Worm (Caenorhabditis elegans) whole organism, L4 larva: ENCODE results near the gene T28H10.1.

Experiments
- D1046.2 ChIP-seq: fragments of 200-800 bp; sonication (Bioruptor generic); IDR thresholded peaks from 2 replicates; pipeline ENCODE4 v1.3.6; 2022; ENCODE audit warnings: missing genetic modification characterization, missing compliant biosample characterization
- F49E8.2 ChIP-seq: sonication (generic microtip); optimal IDR thresholded peaks from 2 replicates; lab custom pipeline; 2016; ENCODE audit warnings: missing compliant biosample characterization, mild to moderate bottlenecking, missing genetic modification characterization, borderline replicate concordance
- T20F7.1 ChIP-seq: fragments of 200-800 bp; sonication (Bioruptor generic); optimal IDR thresholded peaks from 2 replicates; lab custom pipeline; 2018; ENCODE audit warnings: mild to moderate bottlenecking, missing genetic modification characterization, missing compliant biosample characterization
- T26A8.4 ChIP-seq: fragments of 200-800 bp; sonication (Bioruptor generic); IDR thresholded peaks from 2 replicates; pipeline ENCODE4 v1.3.6; 2022; ENCODE audit warnings: missing genetic modification characterization, missing compliant biosample characterization
- aha-1 ChIP-seq: fragments of 150-350 bp; peaks from one replicate; lab custom pipeline; 2014; ENCODE audit warnings: missing biosample characterization, missing genetic modification characterization
- ama-1 ChIP-seq: fragments of 150-350 bp; optimal IDR thresholded peaks from 2 replicates; lab custom pipeline; 2014; ENCODE audit warnings: inconsistent platforms, mixed read lengths
- attf-4 ChIP-seq: sonication (generic microtip); optimal IDR thresholded peaks from 3 replicates; lab custom pipeline; 2017; ENCODE audit warnings: missing biosample characterization, missing genetic modification characterization
- ceh-62 ChIP-seq: sonication (generic microtip); optimal IDR thresholded peaks from 2 replicates; lab custom pipeline; 2017; ENCODE audit warnings: missing biosample characterization, missing genetic modification characterization
- cey-2 ChIP-seq: sonication (generic microtip); optimal IDR thresholded peaks from 3 replicates; lab custom pipeline; 2017; ENCODE audit warnings: missing genetic modification characterization, mild to moderate bottlenecking, missing compliant biosample characterization, antibody characterized with exemption, borderline replicate concordance; ENCODE audit not compliant: insufficient read depth
- daf-16 ChIP-seq, 3 experiments: sonication (generic microtip); optimal IDR thresholded peaks; 2 replicates each; lab custom pipeline; 2016 to 2017; ENCODE audit warnings: missing genetic modification characterization in 3 of 3, missing genetic modification reagents in 3 of 3, mild to moderate bottlenecking in 2 of 3, missing compliant biosample characterization in 2 of 3, missing biosample characterization in 1 of 3, moderate library complexity in 1 of 3
- daf-8 ChIP-seq: fragments of 200-800 bp; sonication (Bioruptor generic); IDR thresholded peaks from 2 replicates; pipeline ENCODE4 v1.3.6; 2022; ENCODE audit warnings: missing genetic modification characterization, missing compliant biosample characterization
- dmd-6 ChIP-seq: fragments of 200-800 bp; sonication (Bioruptor generic); IDR thresholded peaks from 2 replicates; pipeline ENCODE4 v1.3.6; 2022; ENCODE audit warnings: missing genetic modification reagents, missing genetic modification characterization, missing compliant biosample characterization
- dve-1 ChIP-seq: sonication (generic microtip); optimal IDR thresholded peaks from 2 replicates; lab custom pipeline; 2017; ENCODE audit warnings: antibody characterized with exemption, mild to moderate bottlenecking, missing genetic modification characterization, missing compliant biosample characterization; ENCODE audit not compliant: insufficient read depth
- egl-27 ChIP-seq: sonication (generic microtip); optimal IDR thresholded peaks from 3 replicates; lab custom pipeline; 2017; ENCODE audit warnings: missing biosample characterization, missing genetic modification reagents, missing genetic modification characterization
- hif-1 ChIP-seq, 2 experiments: sonication (generic microtip); optimal IDR thresholded peaks; 2 replicates each; lab custom pipeline; 2016 to 2017; ENCODE audit warnings: missing compliant biosample characterization in 2 of 2, missing genetic modification characterization in 2 of 2, missing genetic modification reagents in 2 of 2, missing genotype in 2 of 2, mild to moderate bottlenecking in 1 of 2
- hlh-11 ChIP-seq: fragments of 200-800 bp; sonication (Bioruptor generic); optimal IDR thresholded peaks from 2 replicates; lab custom pipeline; 2018; ENCODE audit warnings: mild to moderate bottlenecking, missing genetic modification characterization, missing compliant biosample characterization
- hlh-30 ChIP-seq: sonication (generic microtip); optimal IDR thresholded peaks from 2 replicates; lab custom pipeline; 2017; ENCODE audit warnings: antibody characterized with exemption, mild to moderate bottlenecking, missing genetic modification characterization, missing compliant biosample characterization; ENCODE audit not compliant: insufficient read depth
- hmg-1.1 ChIP-seq: fragments of 200-800 bp; sonication (Bioruptor generic); IDR thresholded peaks from 2 replicates; pipeline ENCODE4 v1.3.6; 2022; ENCODE audit warnings: missing genetic modification reagents, missing genetic modification characterization, missing compliant biosample characterization
- lin-15B ChIP-seq: fragments of 150-350 bp; sonication (generic microtip); optimal IDR thresholded peaks from 3 replicates; lab custom pipeline; 2014; ENCODE audit warnings: missing biosample characterization, missing genetic modification characterization
- lin-38 ChIP-seq: fragments of 200-800 bp; sonication (Bioruptor generic); IDR thresholded peaks from 2 replicates; pipeline ENCODE4 v1.3.6; 2022; ENCODE audit warnings: missing genetic modification reagents, missing genetic modification characterization, missing compliant biosample characterization
- lsy-2 ChIP-seq, 2 experiments: fragments of 150-350 bp in 1 of 2; sonication (generic microtip) in 1 of 2; optimal IDR thresholded peaks; 2 replicates each; lab custom pipeline; 2014 to 2017; ENCODE audit warnings: missing biosample characterization in 2 of 2, missing genetic modification characterization in 2 of 2
- madf-9 ChIP-seq: fragments of 200-800 bp; sonication (Bioruptor generic); conservative IDR thresholded peaks from 2 replicates; pipeline ENCODE4 v1.3.6; 2022; ENCODE audit warnings: missing genetic modification reagents, missing genetic modification characterization, missing compliant biosample characterization
- mdl-1 ChIP-seq, 2 experiments: fragments of 150-350 bp in 1 of 2; sonication (generic microtip) in 1 of 2; optimal IDR thresholded peaks; 2 replicates each; lab custom pipeline; 2014 to 2017; ENCODE audit warnings: missing biosample characterization in 2 of 2, missing genetic modification characterization in 2 of 2
- mep-1 ChIP-seq: fragments of 150-350 bp; sonication (generic microtip); optimal IDR thresholded peaks from 3 replicates; lab custom pipeline; 2014; ENCODE audit warnings: missing biosample characterization, missing genetic modification characterization
- mes-2 ChIP-seq: sonication (generic microtip); optimal IDR thresholded peaks from 2 replicates; lab custom pipeline; 2016; ENCODE audit warnings: missing genotype, mild to moderate bottlenecking, missing genetic modification characterization, missing compliant biosample characterization; ENCODE audit not compliant: poor library complexity, severe bottlenecking
- mxl-3 ChIP-seq: fragments of 200-800 bp; sonication (Bioruptor generic); optimal IDR thresholded peaks from 2 replicates; lab custom pipeline; 2018; ENCODE audit warnings: mild to moderate bottlenecking, missing genetic modification characterization, missing compliant biosample characterization
- nhr-10 ChIP-seq: fragments of 150-350 bp; optimal IDR thresholded peaks from 2 replicates; lab custom pipeline; 2014; ENCODE audit warnings: missing biosample characterization, missing genetic modification characterization
- nhr-111 ChIP-seq: fragments of 200-800 bp; sonication (Bioruptor generic); optimal IDR thresholded peaks from 2 replicates; lab custom pipeline; 2018; ENCODE audit warnings: mild to moderate bottlenecking, missing genetic modification characterization, missing compliant biosample characterization
- nhr-25 ChIP-seq: sonication (generic microtip); optimal IDR thresholded peaks from 2 replicates; lab custom pipeline; 2017; ENCODE audit warnings: missing genetic modification characterization, mild to moderate bottlenecking, missing compliant biosample characterization, antibody characterized with exemption, moderate library complexity, borderline replicate concordance; ENCODE audit not compliant: insufficient read depth
- nhr-28 ChIP-seq: fragments of 150-350 bp; optimal IDR thresholded peaks from 2 replicates; lab custom pipeline; 2014; ENCODE audit warnings: missing biosample characterization, missing genetic modification characterization
- nhr-6 ChIP-seq: fragments of 150-350 bp; optimal IDR thresholded peaks from 2 replicates; lab custom pipeline; 2014; ENCODE audit warnings: missing biosample characterization, missing genetic modification characterization
- nhr-77 ChIP-seq: fragments of 150-350 bp; optimal IDR thresholded peaks from 2 replicates; lab custom pipeline; 2014; ENCODE audit warnings: missing biosample characterization, missing genetic modification characterization
- php-3 ChIP-seq: fragments of 200-800 bp; sonication (Bioruptor generic); IDR thresholded peaks from 2 replicates; pipeline ENCODE4 v1.3.6; 2022; ENCODE audit warnings: missing genetic modification reagents, missing genetic modification characterization, missing compliant biosample characterization
- pqm-1 ChIP-seq: sonication (generic microtip); optimal IDR thresholded peaks from 2 replicates; lab custom pipeline; 2017; ENCODE audit warnings: missing biosample characterization, missing genetic modification characterization
- tra-1 ChIP-seq: fragments of 200-800 bp; sonication (Bioruptor generic); IDR thresholded peaks from 2 replicates; pipeline ENCODE4 v1.3.6; 2022; ENCODE audit warnings: missing genetic modification reagents, missing genetic modification characterization, missing compliant biosample characterization
- zag-1 ChIP-seq: fragments of 150-350 bp; optimal IDR thresholded peaks from 2 replicates; lab custom pipeline; 2014; ENCODE audit warnings: missing biosample characterization, missing genetic modification characterization
- zfp-2 ChIP-seq: sonication (generic microtip); optimal IDR thresholded peaks from 2 replicates; lab custom pipeline; 2016; ENCODE audit warnings: mild to moderate bottlenecking, missing genetic modification characterization, missing compliant biosample characterization
- ztf-11 ChIP-seq: fragments of 150-350 bp; optimal IDR thresholded peaks from 2 replicates; lab custom pipeline; 2014; ENCODE audit warnings: missing biosample characterization, missing genetic modification characterization

The T28H10.1 gene

DNA sequence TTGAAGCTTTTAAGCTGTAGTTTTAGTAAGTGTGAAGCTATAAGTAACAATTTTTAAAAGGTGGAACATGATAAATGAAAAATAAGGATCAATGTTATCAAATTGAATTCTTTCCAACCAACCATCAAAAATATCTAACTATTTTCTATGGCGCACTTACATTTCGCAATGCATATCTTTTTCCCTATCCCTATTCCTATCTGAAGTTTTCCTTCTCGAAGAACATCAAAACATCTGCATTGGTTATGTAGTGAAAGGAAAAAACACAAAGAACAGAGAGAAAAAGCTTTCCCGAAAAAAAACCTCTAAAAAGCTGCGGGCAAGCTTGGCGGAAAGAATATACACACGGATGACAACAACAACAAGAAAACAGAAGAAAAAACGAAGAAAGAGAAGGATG is 43.0 kb upstream of the T28H10.1 start:
- no peak for TF ChIP-seq daf-8 (GFP tag; lab: Robert Waterston, UW)
- no peak for TF ChIP-seq madf-9
- no peak for TF ChIP-seq egl-27 (tag; lab: Kevin White, UChicago)
- TF ChIP-seq dmd-6 (GFP tag; lab: Robert Waterston, UW), result no peak
- TF ChIP-seq zfp-2 (tag; lab: Kevin White, UChicago), result no peak
- no peak for TF ChIP-seq T20F7.1 (GFP tag; lab: Kevin White, UChicago)
- TF ChIP-seq php-3 (GFP tag; lab: Robert Waterston, UW), result no peak
- TF ChIP-seq hlh-11 (tag; lab: Kevin White, UChicago), result peak; percentile 1
- TF ChIP-seq daf-16 (GFP tag; optimal IDR thresholded peaks at IDR 0.05; lab: Kevin White, UChicago), result peak in 1 of 2 experiments; percentile 59
- no peak for TF ChIP-seq daf-16 (tag; optimal IDR thresholded peaks at IDR 0.05; lab: Kevin White, UChicago)
- TF ChIP-seq nhr-111 (GFP tag; lab: Kevin White, UChicago), result no peak
- TF ChIP-seq cey-2 (tag; lab: Kevin White, UChicago), result no peak
- TF ChIP-seq F49E8.2 (tag; lab: Kevin White, UChicago), result no peak
- TF ChIP-seq dve-1 (tag; lab: Kevin White, UChicago), result peak; percentile 16
- TF ChIP-seq pqm-1 (tag; lab: Kevin White, UChicago), result no peak
- TF ChIP-seq mxl-3 (GFP tag; lab: Kevin White, UChicago), result no peak
- peak; percentile 68 for TF ChIP-seq aha-1 (tag; lab: Kevin White, UChicago)
- peak; percentile 25 for TF ChIP-seq mep-1
- TF ChIP-seq nhr-28 (tag; lab: Kevin White, UChicago), result no peak
- peak in 1 of 2 experiments; percentile 32 for TF ChIP-seq mdl-1 (tag; optimal IDR thresholded peaks at IDR 0.05; lab: Kevin White, UChicago)
- no peak for TF ChIP-seq hif-1 (tag; optimal IDR thresholded peaks at IDR 0.05; lab: Kevin White, UChicago)
- no peak for TF ChIP-seq nhr-10 (tag; lab: Kevin White, UChicago)
- peak in 1 of 2 experiments; percentile 36 for TF ChIP-seq lsy-2 (tag; optimal IDR thresholded peaks at IDR 0.05; lab: Kevin White, UChicago)
- TF ChIP-seq nhr-77 (tag; lab: Kevin White, UChicago), result no peak
- TF ChIP-seq hlh-30 (tag; lab: Kevin White, UChicago), result no peak
- TF ChIP-seq ama-1 (lab: Kevin White, UChicago), result no peak
- TF ChIP-seq, all 104 proteins: peak for 7

DNA sequence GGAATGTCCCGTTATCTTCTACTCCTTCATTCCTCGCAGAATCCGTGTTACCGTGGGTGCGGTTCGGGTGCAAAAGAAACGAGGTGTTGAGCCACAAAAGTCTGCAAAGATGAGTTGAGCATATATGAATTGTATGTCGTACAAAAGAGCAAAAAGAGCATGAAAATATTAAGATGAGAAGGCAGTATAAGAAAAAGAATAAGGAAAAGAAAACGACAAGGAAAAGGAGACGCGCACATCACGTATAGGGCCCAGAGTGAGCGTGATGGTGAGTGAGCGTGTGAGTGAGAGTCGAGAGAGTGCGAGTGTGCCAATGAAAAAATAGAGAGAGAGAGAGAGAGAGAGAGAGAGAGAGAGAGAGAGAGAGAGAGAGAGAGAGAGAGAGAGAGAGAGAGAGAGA is 40.7 kb upstream of the T28H10.1 start, which contains the start of gene egl-10:
TSS of gene egl-10 (minus strand) at position 101 of the 400 bp plus-strand sequence.
- no peak for TF ChIP-seq ztf-11 (tag; lab: Kevin White, UChicago)
- no peak for TF ChIP-seq tra-1 (GFP tag; lab: Robert Waterston, UW)
- TF ChIP-seq attf-4 (tag; lab: Kevin White, UChicago), result no peak
- TF ChIP-seq T26A8.4 (GFP tag; lab: Robert Waterston, UW), result no peak
- TF ChIP-seq nhr-6, result peak; percentile 11
- TF ChIP-seq nhr-25 (tag; lab: Kevin White, UChicago), result no peak
- no peak for TF ChIP-seq nhr-111 (GFP tag; lab: Kevin White, UChicago)
- no peak for TF ChIP-seq ceh-62 (tag; lab: Kevin White, UChicago)
- no peak for TF ChIP-seq nhr-77 (tag; lab: Kevin White, UChicago)
- TF ChIP-seq zag-1 (tag; lab: Kevin White, UChicago), result no peak
- peak; percentile 50 for TF ChIP-seq mes-2 (tag; lab: Kevin White, UChicago)
- TF ChIP-seq hlh-30 (tag; lab: Kevin White, UChicago), result peak; percentile 11
- TF ChIP-seq lin-15B (tag; lab: Kevin White, UChicago), result no peak
- TF ChIP-seq D1046.2 (GFP tag; lab: Robert Waterston, UW), result no peak
- TF ChIP-seq lin-38 (GFP tag; lab: Robert Waterston, UW), result no peak
- TF ChIP-seq dve-1 (tag; lab: Kevin White, UChicago), result peak; percentile 19
- 0 out of 2 replicates have a peak, but pooled peaks have one; percentile 21 for TF ChIP-seq hmg-1.1 (GFP tag; lab: Robert Waterston, UW)
